Fruit fly (Drosophila melanogaster) ovary, adult (tissue): ENCODE data around the gene scramb1.

Source experiments
- CG17801 ChIP-seq: fragments of 200-800 bp; optimal IDR thresholded peaks from 2 replicates; lab custom pipeline; 2019; ENCODE audit warnings: missing biosample characterization, mild to moderate bottlenecking, missing genetic modification characterization, moderate library complexity; ENCODE audit not compliant: partially characterized antibody

The scramb1 gene

dm6 chr3L:10225214-10225729 is at the start of gene scramb1:
TSS of gene scramb1 (minus strand) at chr3L:10225240.
- TF ChIP-seq CG17801 (GFP tag; lab: Kevin White, UChicago), result no peak

dm6 chr3L:10272904-10273303 is 47.9 kb upstream of the scramb1 start, which contains the start of gene Or67d:
TSS of gene Or67d (plus strand) at chr3L:10273204.
- TF ChIP-seq CG17801 (GFP tag; lab: Kevin White, UChicago), result no peak

- TF ChIP-seq CG17801 (GFP tag; lab: Kevin White, UChicago), result no peak
Observed at dm6 chr3L:10271609-10272174, 46.7 kb upstream of the scramb1 start.

dm6 chr3L:10267605-10268004 is 42.6 kb upstream of the scramb1 start:
- no peak for TF ChIP-seq CG17801 (GFP tag; lab: Kevin White, UChicago)

- no peak for TF ChIP-seq CG17801 (GFP tag; lab: Kevin White, UChicago)
Observed at dm6 chr3L:10267011-10267410, 42.0 kb upstream of the scramb1 start, which contains the start of gene can. TSS of gene can (minus strand) at chr3L:10267111.

- no peak for TF ChIP-seq CG17801 (GFP tag; lab: Kevin White, UChicago)
Observed at dm6 chr3L:10262827-10263226, 37.8 kb upstream of the scramb1 start.

dm6 chr3L:10261219-10261618 is 36.2 kb upstream of the scramb1 start:
- TF ChIP-seq CG17801 (GFP tag; lab: Kevin White, UChicago), result no peak

dm6 chr3L:10258738-10259137 is 33.7 kb upstream of the scramb1 start:
- no peak for TF ChIP-seq CG17801 (GFP tag; lab: Kevin White, UChicago)

dm6 chr3L:10254131-10254530 is 29.1 kb upstream of the scramb1 start:
- no peak for TF ChIP-seq CG17801 (GFP tag; lab: Kevin White, UChicago)

dm6 chr3L:10249836-10250235 is 24.8 kb upstream of the scramb1 start:
- no peak for TF ChIP-seq CG17801 (GFP tag; lab: Kevin White, UChicago)

dm6 chr3L:10247579-10247978 is 22.5 kb upstream of the scramb1 start:
- TF ChIP-seq CG17801 (GFP tag; lab: Kevin White, UChicago), result no peak

- TF ChIP-seq CG17801 (GFP tag; lab: Kevin White, UChicago), result no peak
Observed at dm6 chr3L:10247121-10247520, 22.1 kb upstream of the scramb1 start.

- no peak for TF ChIP-seq CG17801 (GFP tag; lab: Kevin White, UChicago)
Observed at dm6 chr3L:10246226-10246778, 21.3 kb upstream of the scramb1 start.

dm6 chr3L:10244606-10245005 is 19.6 kb upstream of the scramb1 start, which contains the start of gene Or67c:
TSS of gene Or67c (minus strand) at chr3L:10244706.
- TF ChIP-seq CG17801 (GFP tag; lab: Kevin White, UChicago), result no peak

dm6 chr3L:10242243-10242642 is 17.2 kb upstream of the scramb1 start:
- no peak for TF ChIP-seq CG17801 (GFP tag; lab: Kevin White, UChicago)

- no peak for TF ChIP-seq CG17801 (GFP tag; lab: Kevin White, UChicago)
Observed at dm6 chr3L:10238549-10238948, 13.5 kb upstream of the scramb1 start.
